Worm (Caenorhabditis elegans): Measurements from ENCODE around the gene T10D4.6.

DNA sequence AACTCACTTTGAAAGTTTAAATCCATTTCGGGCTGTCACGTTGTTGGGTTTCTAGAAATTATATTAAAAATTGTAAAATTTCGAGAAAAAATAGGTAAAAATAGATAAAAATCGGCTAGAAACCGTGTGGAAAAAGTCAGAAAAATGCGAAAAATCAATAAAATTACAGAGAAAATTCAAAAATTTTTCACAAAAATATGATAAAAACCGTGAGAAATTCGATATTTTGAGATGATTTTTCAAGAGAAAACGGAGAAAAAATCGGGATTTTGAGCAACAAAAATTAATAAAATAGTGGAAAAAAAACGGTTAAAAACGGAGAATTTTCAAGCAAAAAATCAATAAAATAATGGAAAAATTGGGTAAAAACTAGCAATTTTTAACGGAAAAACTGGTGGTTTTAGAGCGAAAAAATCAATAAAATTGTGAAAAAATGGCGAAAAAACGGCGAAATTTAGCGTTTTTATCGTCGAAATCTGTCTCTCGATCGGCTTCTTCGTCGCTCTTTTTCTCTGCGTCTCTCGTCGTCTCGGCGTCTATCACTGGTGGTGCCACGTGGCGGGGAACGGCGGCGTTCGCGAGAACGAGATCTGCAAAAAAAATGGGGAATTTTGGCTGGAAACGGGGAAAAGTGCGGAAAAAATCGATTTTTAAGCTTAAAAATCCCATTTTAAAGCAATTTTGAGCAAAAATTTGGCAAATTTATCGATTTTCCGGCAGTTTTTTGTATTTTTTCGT, 48.0 kb upstream of the T10D4.6 start, which contains the start of gene Y25C1A.7:
- no peak for TF ChIP-seq skn-1 (tag; optimal IDR thresholded peaks at IDR 0.05)
- no peak for TF ChIP-seq ama-1 (optimal IDR thresholded peaks at IDR 0.05)
- TF ChIP-seq elt-1 (tag; optimal IDR thresholded peaks at IDR 0.05): no peak
- no peak for TF ChIP-seq dmd-4 (tag; optimal IDR thresholded peaks at IDR 0.05)
- no peak for TF ChIP-seq fos-1 (tag; optimal IDR thresholded peaks at IDR 0.05)
- no peak for TF ChIP-seq ceh-16 (tag; optimal IDR thresholded peaks at IDR 0.05)
- TF ChIP-seq unc-39 (tag; optimal IDR thresholded peaks at IDR 0.05): no peak
- no peak for TF ChIP-seq egl-27 (tag; optimal IDR thresholded peaks at IDR 0.05)
- TF ChIP-seq snpc-4 (tag; optimal IDR thresholded peaks at IDR 0.05): no peak
